Worm (Caenorhabditis elegans): ENCODE data around the gene R08C7.4.

ce11 chrIV:4486738-4487137 is 51.9 kb downstream of the R08C7.4 start, which contains the start of gene trx-3:
- TF ChIP-seq T22C8.4 (GFP tag; IDR thresholded peaks at IDR 0.05) (no peak), flt-1 (GFP tag; IDR thresholded peaks at IDR 0.05) (no peak), cog-1 (tag; optimal IDR thresholded peaks at IDR 0.05) (no peak), klf-2 (GFP tag; conservative IDR thresholded peaks at IDR 0.05) (no peak), tab-1 (GFP tag; IDR thresholded peaks at IDR 0.05) (no peak)
